Fruit fly (Drosophila melanogaster) S2 (cell line): ENCODE data around the gene pip.

Experiments used
- CG8478 ChIP-seq: fragments of >200 bp; optimal IDR thresholded peaks from 2 replicates; lab custom pipeline; 2018
- CTCF ChIP-seq, 2 experiments: fragments of >200 bp; optimal IDR thresholded peaks; 2 replicates each; lab custom pipeline; 2018

DNA sequence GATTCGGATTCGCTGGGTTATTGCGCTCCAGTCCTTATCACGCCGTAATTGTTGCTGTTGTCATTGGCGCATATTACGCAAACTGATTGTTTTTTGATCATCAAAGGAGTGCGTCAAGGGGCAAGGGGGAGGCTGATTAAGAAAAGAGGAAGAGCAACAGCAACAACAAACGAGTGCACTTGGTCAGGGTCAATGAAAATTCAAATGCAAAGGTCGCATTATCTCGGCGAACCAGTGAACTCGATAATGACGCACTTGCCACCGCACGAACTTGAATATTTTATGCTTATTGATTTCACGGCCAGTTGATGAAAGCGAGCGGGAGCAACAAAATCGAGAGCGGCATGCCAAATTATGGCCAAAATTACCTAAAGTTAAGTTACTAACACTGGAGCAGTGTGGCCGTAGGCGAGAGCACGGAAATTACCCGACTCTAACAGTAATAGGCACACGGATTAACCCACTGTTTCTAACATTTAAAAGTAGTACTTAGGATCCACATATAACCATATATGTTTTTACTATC is 77.1 kb downstream of the pip start, which contains the start of gene nes:
- TF ChIP-seq CG8478 (lab: Kevin White, UChicago) (no peak), CTCF (optimal IDR thresholded peaks at IDR 0.05; lab: Kevin White, UChicago) (no peak)
